Fruit fly (Drosophila melanogaster) whole organism, pupa: ENCODE measurements around the gene Mettl3.

ENCODE experiments used
- CG9948 ChIP-seq: fragments of 200-800 bp; sonication (Bioruptor generic); optimal IDR thresholded peaks from 2 replicates; lab custom pipeline; 2018; ENCODE audit warnings: missing biosample characterization, mild to moderate bottlenecking, missing genetic modification characterization, moderate library complexity
- Snoo ChIP-seq: fragments of 200-800 bp; sonication (Bioruptor generic); optimal IDR thresholded peaks from 3 replicates; lab custom pipeline; 2017; ENCODE audit warnings: missing biosample characterization, mild to moderate bottlenecking, missing genetic modification characterization, inconsistent platforms

DNA sequence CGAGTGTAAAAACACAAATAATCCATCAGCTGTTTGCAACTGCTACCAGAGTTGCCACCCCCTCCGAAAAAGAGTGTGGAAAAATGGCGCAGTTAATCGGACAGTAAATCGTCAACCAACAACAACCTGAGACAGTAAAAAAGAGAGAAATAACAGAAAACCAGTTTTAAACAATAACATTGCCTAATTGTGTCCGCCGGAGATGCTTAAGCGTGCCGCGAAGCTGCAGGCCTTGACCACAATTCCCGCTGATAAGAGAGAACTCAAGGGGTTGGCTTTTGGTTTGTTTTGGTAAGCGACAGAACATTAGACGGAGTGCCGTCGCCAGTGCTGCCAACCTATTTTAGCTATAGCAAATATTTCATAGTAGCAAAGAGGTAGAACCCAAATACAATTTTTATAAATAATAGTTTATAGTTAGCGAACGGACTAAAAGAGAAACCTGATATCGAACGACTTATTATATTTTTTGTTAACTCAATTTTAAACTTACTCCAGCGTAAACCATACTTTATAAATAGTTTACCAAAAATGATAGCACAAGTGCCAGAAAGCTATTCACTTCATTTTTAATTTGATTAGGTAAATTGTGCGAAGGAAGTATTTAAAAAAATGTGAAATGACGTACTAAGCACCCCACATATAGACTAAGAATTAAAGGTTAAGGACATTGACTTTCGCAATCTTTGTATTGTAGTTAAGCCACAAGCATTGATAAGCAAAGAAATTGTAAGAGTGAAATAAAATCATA lies 18.9 kb downstream of the Mettl3 start, which contains the start of the genes Atg6 and Pisd:
- peak; percentile 6 for TF ChIP-seq Snoo (tag; lab: Kevin White, UChicago)
- TF ChIP-seq CG9948 (tag; lab: Kevin White, UChicago), result no peak
